Worm (Caenorhabditis elegans): ENCODE measurements around the gene F38H4.4.

Gene F38H4.4

ce11 chrIV:11871083-11871482 is 23.0 kb downstream of the F38H4.4 start (continued):
- TF ChIP-seq nhr-12 (tag; optimal IDR thresholded peaks at IDR 0.05) (no peak), efl-3 (GFP tag; optimal IDR thresholded peaks at IDR 0.05) (no peak), elt-2 (tag; optimal IDR thresholded peaks at IDR 0.05) (no peak), fkh-10 (GFP tag; optimal IDR thresholded peaks at IDR 0.05) (peak; percentile 38), ztf-11 (tag; optimal IDR thresholded peaks at IDR 0.05) (peak in 1 of 2 experiments; percentile 42), pag-3 (tag; optimal IDR thresholded peaks at IDR 0.05; ENCODE audit: borderline replicate concordance, insufficient read depth) (no peak), snu-23 (GFP tag; optimal IDR thresholded peaks at IDR 0.05) (peak; percentile 45), unc-62 (GFP tag; optimal IDR thresholded peaks at IDR 0.05) (no peak), ceh-63 (GFP tag; optimal IDR thresholded peaks at IDR 0.05) (no peak), dsc-1 (tag; optimal IDR thresholded peaks at IDR 0.05) (peak; percentile 44), hlh-4 (tag; optimal IDR thresholded peaks at IDR 0.05) (no peak), rnt-1 (tag; optimal IDR thresholded peaks at IDR 0.05) (no peak), tlp-1 (tag; optimal IDR thresholded peaks at IDR 0.05) (no peak), nhr-19 (GFP tag; conservative IDR thresholded peaks at IDR 0.05) (no peak; the same call in 1 of the 2 replicates), tbx-2 (tag; optimal IDR thresholded peaks at IDR 0.05) (peak; percentile 39), irx-1 (tag; optimal IDR thresholded peaks at IDR 0.05) (no peak)

ce11 chrIV:11871898-11872297 is 23.8 kb downstream of the F38H4.4 start:
- TF ChIP-seq elt-3 (tag; optimal IDR thresholded peaks at IDR 0.05) (no peak), lin-14 (GFP tag; optimal IDR thresholded peaks at IDR 0.05) (peak; percentile 33), ztf-11 (tag; optimal IDR thresholded peaks at IDR 0.05) (no peak), unc-86 (tag; optimal IDR thresholded peaks at IDR 0.05) (peak; percentile 43), nhr-85 (tag) (no peak), ceh-63 (GFP tag; optimal IDR thresholded peaks at IDR 0.05) (peak; percentile 25), lsy-2 (tag; optimal IDR thresholded peaks at IDR 0.05) (no peak), hlh-4 (tag; optimal IDR thresholded peaks at IDR 0.05) (no peak), C34B4.2 (tag; optimal IDR thresholded peaks at IDR 0.05) (no peak), lin-13 (GFP tag; optimal IDR thresholded peaks at IDR 0.05) (no peak)

- TF ChIP-seq fkh-4 (tag; optimal IDR thresholded peaks at IDR 0.05; ENCODE audit: borderline replicate concordance) (no peak), lin-15B (tag; optimal IDR thresholded peaks at IDR 0.05) (no peak), egl-13 (tag; optimal IDR thresholded peaks at IDR 0.05) (no peak), swsn-7 (tag; optimal IDR thresholded peaks at IDR 0.05) (no peak), sptf-1 (tag; optimal IDR thresholded peaks at IDR 0.05) (no peak), ceh-63 (GFP tag; optimal IDR thresholded peaks at IDR 0.05) (no peak), irx-1 (tag; optimal IDR thresholded peaks at IDR 0.05) (no peak), hpl-2 (GFP tag; optimal IDR thresholded peaks at IDR 0.05) (no peak)
These were observed 29.6 kb downstream of the F38H4.4 start, which contains the start of gene pph-2 for ce11 chrIV:11877674-11878073. pph-2 (minus strand) TSS chrIV:11877774.

- TF ChIP-seq nhr-85 (tag), result no peak
- TF ChIP-seq mef-2 (tag; optimal IDR thresholded peaks at IDR 0.05), result no peak
- no peak for TF ChIP-seq blmp-1 (tag; optimal IDR thresholded peaks at IDR 0.05)
- TF ChIP-seq ceh-90 (tag; optimal IDR thresholded peaks at IDR 0.05), result no peak
- TF ChIP-seq nhr-11 (tag; optimal IDR thresholded peaks at IDR 0.05), result no peak
- no peak for TF ChIP-seq unc-86 (tag; optimal IDR thresholded peaks at IDR 0.05)
- TF ChIP-seq irx-1 (tag; optimal IDR thresholded peaks at IDR 0.05), result no peak
- no peak for TF ChIP-seq nhr-77 (tag; optimal IDR thresholded peaks at IDR 0.05)
- TF ChIP-seq Y116A8C.19 (tag; optimal IDR thresholded peaks at IDR 0.05; ENCODE audit: borderline replicate concordance), result no peak
- no peak for TF ChIP-seq tlp-1 (tag; optimal IDR thresholded peaks at IDR 0.05)
- no peak for TF ChIP-seq lsy-2 (tag; optimal IDR thresholded peaks at IDR 0.05)
- no peak for TF ChIP-seq tbx-2 (tag; optimal IDR thresholded peaks at IDR 0.05)
- TF ChIP-seq nhr-90 (tag; optimal IDR thresholded peaks at IDR 0.05; ENCODE audit: poor library complexity), result no peak
- TF ChIP-seq ceh-82 (tag; optimal IDR thresholded peaks at IDR 0.05), result no peak
- no peak for TF ChIP-seq sox-4 (tag; optimal IDR thresholded peaks at IDR 0.05)
- TF ChIP-seq nhr-28 (tag; optimal IDR thresholded peaks at IDR 0.05), result no peak
- no peak for TF ChIP-seq dsc-1 (tag; optimal IDR thresholded peaks at IDR 0.05)
- no peak for TF ChIP-seq zip-4 (GFP tag; optimal IDR thresholded peaks at IDR 0.05)
- no peak for TF ChIP-seq C34B4.2 (tag; optimal IDR thresholded peaks at IDR 0.05)
- TF ChIP-seq unc-130 (tag; optimal IDR thresholded peaks at IDR 0.05), result no peak
These were observed 30.2 kb downstream of the F38H4.4 start, which contains the start of gene cutl-27 for ce11 chrIV:11878249-11878648. cutl-27 (plus strand) TSS chrIV:11878549.

Measured in whole organism, L1 larva.